Worm (Caenorhabditis elegans): Measurements from ENCODE around the gene F59F5.5.
A peak's percentile ranks its signal among the peaks of the same experiment; 100 is the strongest.

- TF ChIP-seq ham-2 (GFP tag; optimal IDR thresholded peaks at IDR 0.05) = peak; percentile 85
- peak; percentile 54 for TF ChIP-seq hlh-1 (tag; optimal IDR thresholded peaks at IDR 0.05)
- TF ChIP-seq nhr-237 (tag; optimal IDR thresholded peaks at IDR 0.05) = no peak
- no peak for TF ChIP-seq nhr-12 (tag; optimal IDR thresholded peaks at IDR 0.05)
- no peak for TF ChIP-seq blmp-1 (tag; optimal IDR thresholded peaks at IDR 0.05)
- no peak for TF ChIP-seq elt-3 (tag; optimal IDR thresholded peaks at IDR 0.05)
- TF ChIP-seq unc-62 (GFP tag; optimal IDR thresholded peaks at IDR 0.05) = peak; percentile 68
Observed at ce11 chrX:10555189-10555964, 9.6 kb downstream of the F59F5.5 start, which contains the start of gene syd-2.
